Worm (Caenorhabditis elegans): Measurements from ENCODE around the gene F38B7.2.

- TF ChIP-seq cnd-1 (tag; optimal IDR thresholded peaks at IDR 0.05) (no peak), mep-1 (tag; optimal IDR thresholded peaks at IDR 0.05) (no peak), nhr-76 (tag; optimal IDR thresholded peaks at IDR 0.05) (no peak), lsy-2 (tag; optimal IDR thresholded peaks at IDR 0.05) (no peak), lin-13 (tag; optimal IDR thresholded peaks at IDR 0.05) (no peak), snpc-4 (tag; optimal IDR thresholded peaks at IDR 0.05) (no peak), nhr-12 (tag; optimal IDR thresholded peaks at IDR 0.05) (no peak), bed-3 (GFP tag; optimal IDR thresholded peaks at IDR 0.05) (no peak), unc-62 (GFP tag; optimal IDR thresholded peaks at IDR 0.05) (no peak), ceh-83 (GFP tag; optimal IDR thresholded peaks at IDR 0.05) (no peak), elt-3 (tag; optimal IDR thresholded peaks at IDR 0.05) (no peak)
Measured at ce11 chrV:11552379-11552778, 8.6 kb downstream of the F38B7.2 start, which contains the start of gene srx-85.

Measured in whole organism, mixed stage, embryonic.